Worm (Caenorhabditis elegans) whole organism, L1 larva: Measurements from ENCODE around the gene htas-1.

ENCODE experiments used
- F16B12.6 ChIP-seq: fragments of 150-350 bp; optimal IDR thresholded peaks from 2 replicates; lab custom pipeline; 2014; ENCODE audit warnings: missing biosample characterization, missing genetic modification characterization
- ceh-82 ChIP-seq, 3 experiments: fragments of 150-350 bp in 1 of 3; sonication (generic microtip) in 2 of 3; optimal IDR thresholded peaks; 2 replicates each; lab custom pipeline; 2014 to 2017; ENCODE audit warnings: missing biosample characterization in 3 of 3, missing genetic modification characterization in 3 of 3
- hlh-4 ChIP-seq: sonication (generic microtip); optimal IDR thresholded peaks from 2 replicates; lab custom pipeline; 2016; ENCODE audit warnings: mild to moderate bottlenecking, missing genetic modification characterization, missing compliant biosample characterization
- isw-1 ChIP-seq: fragments of 200-800 bp; sonication (Bioruptor generic); IDR thresholded peaks from 2 replicates; pipeline ENCODE4 v1.3.6; 2022; ENCODE audit warnings: missing genetic modification characterization, missing compliant biosample characterization
- lin-35 ChIP-seq, 2 experiments: fragments of 150-350 bp; optimal IDR thresholded peaks; 2 replicates each; lab custom pipeline; 2014; ENCODE audit warnings: missing biosample characterization in 2 of 2, missing genetic modification characterization in 2 of 2, missing genetic modification reagents in 2 of 2
- lin-39 ChIP-seq: fragments of 150-350 bp; optimal IDR thresholded peaks from 2 replicates; lab custom pipeline; 2014; ENCODE audit warnings: missing biosample characterization, missing genetic modification reagents, missing genetic modification characterization
- snpc-4 ChIP-seq: fragments of 150-350 bp; optimal IDR thresholded peaks from 2 replicates; lab custom pipeline; 2014; ENCODE audit warnings: missing biosample characterization, missing genetic modification characterization
- tbx-2 ChIP-seq: sonication (generic microtip); optimal IDR thresholded peaks from 2 replicates; lab custom pipeline; 2016; ENCODE audit warnings: missing genetic modification characterization, missing compliant biosample characterization
- zag-1 ChIP-seq: fragments of 150-350 bp; optimal IDR thresholded peaks from 2 replicates; lab custom pipeline; 2014; ENCODE audit warnings: missing biosample characterization, missing genetic modification characterization
- ztf-11 ChIP-seq, 2 experiments: sonication (generic microtip); optimal IDR thresholded peaks; 2 replicates each; lab custom pipeline; 2016 to 2017; ENCODE audit warnings: missing genetic modification characterization in 2 of 2, missing biosample characterization in 1 of 2, missing compliant biosample characterization in 1 of 2
- ztf-4 ChIP-seq: fragments of 150-350 bp; optimal IDR thresholded peaks from 2 replicates; lab custom pipeline; 2014; ENCODE audit warnings: missing biosample characterization, missing genetic modification characterization

- no peak for TF ChIP-seq ztf-11 (tag; optimal IDR thresholded peaks at IDR 0.05; lab: Kevin White, UChicago)
- TF ChIP-seq F16B12.6: no peak
- no peak for TF ChIP-seq lin-39 (tag; lab: Kevin White, UChicago)
- no peak for TF ChIP-seq hlh-4 (tag; lab: Kevin White, UChicago)
- no peak for TF ChIP-seq lin-35 (GFP tag; optimal IDR thresholded peaks at IDR 0.05; lab: Kevin White, UChicago)
- no peak for TF ChIP-seq isw-1 (GFP tag; lab: Robert Waterston, UW)
- TF ChIP-seq ztf-4 (tag; lab: Kevin White, UChicago): no peak
- TF ChIP-seq snpc-4: no peak
- TF ChIP-seq tbx-2: no peak
- TF ChIP-seq zag-1: no peak
- no peak for TF ChIP-seq ceh-82 (tag; optimal IDR thresholded peaks at IDR 0.05; lab: Kevin White, UChicago)
Measured at ce11 chrIV:9655556-9655955, 27.8 kb downstream of the htas-1 start.
